Worm (Caenorhabditis elegans): ENCODE measurements around the gene F40C5.2.
"Not testable (repeated sequence)": the region's sequence is repeated elsewhere in the genome, so short reads cannot be mapped to it uniquely, and the experiment has no call there.

F40C5.2 gene

DNA sequence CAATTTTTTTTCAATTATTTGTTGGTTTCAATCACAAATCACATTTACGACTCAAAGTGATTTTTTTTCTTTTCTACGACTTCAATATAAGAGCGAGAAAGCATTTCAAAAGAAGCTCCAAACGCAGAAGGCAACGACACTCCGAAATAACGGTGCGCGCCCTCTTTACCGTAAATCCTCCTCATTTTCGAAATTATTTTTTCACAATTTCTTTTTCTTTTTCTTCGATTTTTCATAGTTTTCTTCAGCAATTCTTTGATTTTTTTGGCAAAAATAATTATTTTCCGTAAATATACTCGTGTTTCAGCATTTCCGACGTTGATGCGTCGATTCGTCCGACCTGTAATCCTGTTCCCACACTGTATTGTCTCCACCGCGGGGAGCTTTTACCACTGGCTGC lies at the start of gene F40C5.2:
TSS of gene F40C5.2 (plus strand) at position 301 of the 400 bp plus-strand sequence.
- not testable (repeated sequence) for TF ChIP-seq cog-1 (tag; optimal IDR thresholded peaks at IDR 0.05); ref-1 (GFP tag; conservative IDR thresholded peaks at IDR 0.05); T22C8.4 (GFP tag; IDR thresholded peaks at IDR 0.05)

DNA sequence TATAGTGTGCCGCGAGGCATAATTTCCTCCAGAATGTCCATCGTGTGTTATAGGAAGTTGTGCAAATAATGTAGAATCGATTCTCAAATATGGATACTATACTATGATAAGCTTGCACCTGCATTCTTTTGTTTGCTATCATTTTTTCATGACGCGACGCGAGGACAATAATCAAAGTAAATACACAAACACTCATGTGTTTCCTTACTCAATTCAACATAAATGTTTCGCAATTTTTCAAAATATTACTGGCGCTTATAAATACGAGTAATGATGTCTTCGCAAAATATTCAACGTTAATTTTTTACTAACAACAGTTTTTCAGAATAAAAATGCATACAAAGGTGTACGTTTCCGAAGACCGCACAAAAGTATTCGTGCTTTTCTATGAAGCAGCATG lies 47.5 kb upstream of the F40C5.2 start, which contains the start of gene irg-1:
TSS of gene irg-1 (plus strand) at position 326 of the 400 bp plus-strand sequence.
- TF ChIP-seq tab-1 (GFP tag; IDR thresholded peaks at IDR 0.05) = no peak
- TF ChIP-seq klf-2 (GFP tag; conservative IDR thresholded peaks at IDR 0.05) = no peak
- TF ChIP-seq flt-1 (GFP tag; IDR thresholded peaks at IDR 0.05) = no peak
- no peak for TF ChIP-seq cog-1 (tag; optimal IDR thresholded peaks at IDR 0.05)
- TF ChIP-seq ref-1 (GFP tag; conservative IDR thresholded peaks at IDR 0.05) = no peak
- no peak for TF ChIP-seq T22C8.4 (GFP tag; IDR thresholded peaks at IDR 0.05)
- TF ChIP-seq med-1 (GFP tag; optimal IDR thresholded peaks at IDR 0.05; ENCODE audit: insufficient read depth) = no peak
- TF ChIP-seq ztf-29 (GFP tag; IDR thresholded peaks at IDR 0.05) = no peak
- no peak for TF ChIP-seq ztf-23 (GFP tag; IDR thresholded peaks at IDR 0.05)

- no peak for TF ChIP-seq med-1 (GFP tag; optimal IDR thresholded peaks at IDR 0.05; ENCODE audit: insufficient read depth)
- no peak for TF ChIP-seq T22C8.4 (GFP tag; IDR thresholded peaks at IDR 0.05)
- TF ChIP-seq ztf-29 (GFP tag; IDR thresholded peaks at IDR 0.05) = no peak
- no peak for TF ChIP-seq klf-2 (GFP tag; conservative IDR thresholded peaks at IDR 0.05)
- no peak for TF ChIP-seq flt-1 (GFP tag; IDR thresholded peaks at IDR 0.05)
- TF ChIP-seq ztf-23 (GFP tag; IDR thresholded peaks at IDR 0.05) = no peak
- TF ChIP-seq tab-1 (GFP tag; IDR thresholded peaks at IDR 0.05) = no peak
- no peak for TF ChIP-seq ref-1 (GFP tag; conservative IDR thresholded peaks at IDR 0.05)
- TF ChIP-seq cog-1 (tag; optimal IDR thresholded peaks at IDR 0.05) = no peak
Observed at ce11 chrV:3524970-3525369, 45.8 kb upstream of the F40C5.2 start, which contains the start of gene T24A6.7. T24A6.7 (plus strand) TSS chrV:3525270.

DNA sequence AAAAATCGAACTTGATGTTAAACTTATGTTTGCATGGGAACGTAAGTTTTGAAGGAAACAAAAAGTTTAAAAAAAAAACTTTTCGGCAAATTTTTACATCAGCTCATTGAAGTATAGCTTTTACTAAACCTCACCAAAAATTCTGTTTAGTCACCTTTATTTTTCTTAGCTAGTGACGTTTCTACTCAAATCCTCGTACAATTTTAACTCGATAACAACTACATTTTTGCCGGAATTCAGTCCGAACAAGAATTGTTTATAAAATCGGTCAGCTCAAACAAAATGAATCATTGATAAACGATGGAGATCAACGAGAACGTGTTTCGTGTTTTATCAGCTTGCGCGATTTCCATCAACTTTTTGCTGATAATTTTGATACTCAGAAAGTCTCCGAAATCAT lies 43.9 kb upstream of the F40C5.2 start, which contains the start of gene str-260:
TSS of gene str-260 (plus strand) at position 301 of the 400 bp plus-strand sequence.
- TF ChIP-seq med-1 (GFP tag; optimal IDR thresholded peaks at IDR 0.05; ENCODE audit: insufficient read depth) = no peak
- no peak for TF ChIP-seq klf-2 (GFP tag; conservative IDR thresholded peaks at IDR 0.05)
- no peak for TF ChIP-seq T22C8.4 (GFP tag; IDR thresholded peaks at IDR 0.05)
- TF ChIP-seq ztf-23 (GFP tag; IDR thresholded peaks at IDR 0.05) = no peak
- no peak for TF ChIP-seq flt-1 (GFP tag; IDR thresholded peaks at IDR 0.05)
- no peak for TF ChIP-seq ztf-29 (GFP tag; IDR thresholded peaks at IDR 0.05)

DNA sequence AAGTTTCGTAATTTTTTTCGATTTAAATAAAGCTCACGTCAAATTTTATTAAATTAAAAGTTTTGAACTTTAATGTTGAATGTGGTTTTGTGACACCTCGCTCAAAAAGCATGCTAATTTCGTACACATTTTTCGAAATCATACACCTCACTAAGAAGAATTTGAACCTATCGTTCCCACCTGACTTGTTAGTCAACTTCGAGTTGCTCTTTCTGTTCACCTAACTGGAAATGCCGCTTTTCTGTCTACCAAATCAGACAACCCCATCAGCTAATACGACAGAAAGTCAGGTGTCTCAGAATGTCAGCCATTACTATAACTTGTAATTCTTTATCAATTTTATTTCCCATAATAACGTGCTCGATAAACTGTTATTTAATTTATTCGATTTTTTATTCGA lies 40.4 kb upstream of the F40C5.2 start, which contains the start of gene srbc-66:
TSS of gene srbc-66 (plus strand) at position 301 of the 400 bp plus-strand sequence.
- TF ChIP-seq ref-1 (GFP tag; conservative IDR thresholded peaks at IDR 0.05) (no peak), T22C8.4 (GFP tag; IDR thresholded peaks at IDR 0.05) (no peak), klf-2 (GFP tag; conservative IDR thresholded peaks at IDR 0.05) (no peak), med-1 (GFP tag; optimal IDR thresholded peaks at IDR 0.05; ENCODE audit: insufficient read depth) (no peak), tab-1 (GFP tag; IDR thresholded peaks at IDR 0.05) (no peak), ztf-29 (GFP tag; IDR thresholded peaks at IDR 0.05) (no peak)

DNA sequence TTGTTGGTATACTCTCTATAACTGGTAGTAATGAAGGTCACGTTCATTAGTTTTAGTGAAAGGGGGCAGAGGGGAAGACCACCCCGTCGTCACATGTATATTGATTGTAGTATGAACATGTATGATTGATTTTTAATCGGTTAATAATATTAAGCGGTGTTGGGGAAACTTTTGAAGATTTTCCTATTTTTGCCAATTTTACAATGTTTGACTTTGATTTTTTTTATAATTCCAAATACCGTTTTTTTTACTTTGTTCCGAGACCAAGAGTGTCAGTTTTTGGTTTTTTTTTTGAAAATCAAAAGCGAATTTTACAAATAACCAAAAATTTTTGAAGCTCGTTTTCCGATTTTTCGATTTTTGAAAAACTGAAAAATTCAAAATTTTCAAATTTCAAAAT lies 35.5 kb upstream of the F40C5.2 start, which contains the start of gene nhr-221:
TSS of gene nhr-221 (minus strand) at position 101 of the 400 bp plus-strand sequence.
- TF ChIP-seq ztf-23 (GFP tag; IDR thresholded peaks at IDR 0.05) (no peak), tab-1 (GFP tag; IDR thresholded peaks at IDR 0.05) (no peak), cog-1 (tag; optimal IDR thresholded peaks at IDR 0.05) (no peak), ref-1 (GFP tag; conservative IDR thresholded peaks at IDR 0.05) (no peak), flt-1 (GFP tag; IDR thresholded peaks at IDR 0.05) (no peak), T22C8.4 (GFP tag; IDR thresholded peaks at IDR 0.05) (no peak), med-1 (GFP tag; optimal IDR thresholded peaks at IDR 0.05; ENCODE audit: insufficient read depth) (no peak), klf-2 (GFP tag; conservative IDR thresholded peaks at IDR 0.05) (no peak), ztf-29 (GFP tag; IDR thresholded peaks at IDR 0.05) (no peak)

- no peak for TF ChIP-seq ztf-29 (GFP tag; IDR thresholded peaks at IDR 0.05)
- TF ChIP-seq flt-1 (GFP tag; IDR thresholded peaks at IDR 0.05) = no peak
- TF ChIP-seq tab-1 (GFP tag; IDR thresholded peaks at IDR 0.05) = no peak
- TF ChIP-seq ztf-23 (GFP tag; IDR thresholded peaks at IDR 0.05) = no peak
- no peak for TF ChIP-seq ref-1 (GFP tag; conservative IDR thresholded peaks at IDR 0.05)
- TF ChIP-seq med-1 (GFP tag; optimal IDR thresholded peaks at IDR 0.05; ENCODE audit: insufficient read depth) = no peak
- no peak for TF ChIP-seq T22C8.4 (GFP tag; IDR thresholded peaks at IDR 0.05)
- TF ChIP-seq klf-2 (GFP tag; conservative IDR thresholded peaks at IDR 0.05) = no peak
Observed at ce11 chrV:3538307-3538706, 32.5 kb upstream of the F40C5.2 start, which contains the start of gene nhr-93. nhr-93 (minus strand) TSS chrV:3538407.

ce11 chrV:3541117-3541516 lies 29.7 kb upstream of the F40C5.2 start, which contains the start of gene srbc-67:
srbc-67 (minus strand) TSS chrV:3541217.
- TF ChIP-seq ztf-23 (GFP tag; IDR thresholded peaks at IDR 0.05) (no peak), flt-1 (GFP tag; IDR thresholded peaks at IDR 0.05) (no peak), tab-1 (GFP tag; IDR thresholded peaks at IDR 0.05) (no peak), T22C8.4 (GFP tag; IDR thresholded peaks at IDR 0.05) (no peak), klf-2 (GFP tag; conservative IDR thresholded peaks at IDR 0.05) (no peak)

ce11 chrV:3543344-3543743 lies 27.5 kb upstream of the F40C5.2 start, which contains the start of gene nhr-222:
nhr-222 (minus strand) TSS chrV:3543444.
- no peak for TF ChIP-seq ztf-23 (GFP tag; IDR thresholded peaks at IDR 0.05)
- TF ChIP-seq cog-1 (tag; optimal IDR thresholded peaks at IDR 0.05) = no peak
- no peak for TF ChIP-seq tab-1 (GFP tag; IDR thresholded peaks at IDR 0.05)
- TF ChIP-seq med-1 (GFP tag; optimal IDR thresholded peaks at IDR 0.05; ENCODE audit: insufficient read depth) = no peak

DNA sequence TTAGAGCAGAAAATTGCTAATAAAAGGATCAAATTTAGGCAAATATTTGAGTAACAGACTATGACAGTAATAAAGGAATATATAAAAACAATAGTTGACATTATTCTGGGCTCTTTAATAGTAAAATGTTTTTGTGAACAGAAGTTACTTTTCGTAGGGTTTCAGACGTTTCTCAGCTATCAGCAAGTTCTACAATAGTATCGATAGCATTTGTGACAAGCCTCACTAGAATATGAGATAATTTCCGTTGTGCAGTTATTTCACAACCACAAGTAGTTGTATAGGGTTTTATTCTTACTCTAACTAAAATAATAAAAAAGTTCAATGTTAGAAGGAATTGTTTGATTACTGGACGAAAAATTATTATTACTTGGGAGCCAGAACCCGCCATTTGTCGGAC lies 24.3 kb upstream of the F40C5.2 start, which contains the start of gene srbc-68:
TSS of gene srbc-68 (minus strand) at position 101 of the 400 bp plus-strand sequence.
- TF ChIP-seq tab-1 (GFP tag; IDR thresholded peaks at IDR 0.05) = no peak
- TF ChIP-seq T22C8.4 (GFP tag; IDR thresholded peaks at IDR 0.05) = no peak
- no peak for TF ChIP-seq med-1 (GFP tag; optimal IDR thresholded peaks at IDR 0.05; ENCODE audit: insufficient read depth)
- TF ChIP-seq ztf-29 (GFP tag; IDR thresholded peaks at IDR 0.05) = no peak
- no peak for TF ChIP-seq flt-1 (GFP tag; IDR thresholded peaks at IDR 0.05)
- TF ChIP-seq ref-1 (GFP tag; conservative IDR thresholded peaks at IDR 0.05) = no peak
- TF ChIP-seq ztf-23 (GFP tag; IDR thresholded peaks at IDR 0.05) = no peak
- no peak for TF ChIP-seq klf-2 (GFP tag; conservative IDR thresholded peaks at IDR 0.05)
- no peak for TF ChIP-seq cog-1 (tag; optimal IDR thresholded peaks at IDR 0.05)
